Fruit fly (Drosophila melanogaster) whole organism, larva: ENCODE results near the gene CG12171.

ENCODE experiments used
- noc ChIP-seq: fragments of 200-800 bp; sonication (Bioruptor generic); optimal IDR thresholded peaks from 3 replicates; lab custom pipeline; 2019; ENCODE audit warnings: missing biosample characterization, mild to moderate bottlenecking, missing genetic modification characterization, moderate library complexity

The CG12171 gene

DNA sequence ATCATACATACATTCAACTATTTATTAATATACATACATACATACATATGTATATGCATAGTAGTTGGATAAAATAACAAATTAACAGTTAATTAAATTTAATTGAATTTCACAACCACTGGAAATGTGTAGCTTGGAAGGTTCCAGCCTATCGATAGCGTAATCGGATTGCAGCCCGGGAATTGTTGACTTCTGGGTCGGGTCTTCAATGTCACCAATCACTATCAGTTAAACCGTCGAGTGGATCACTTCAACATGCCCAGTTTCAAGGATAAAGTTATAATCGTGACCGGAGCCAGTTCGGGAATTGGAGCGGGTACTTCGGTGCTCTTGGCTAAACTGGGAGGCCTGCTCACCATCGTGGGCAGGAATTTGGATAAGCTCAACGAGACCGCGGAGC is at the start of gene CG12171:
CG12171 (plus strand) TSS at position 191 of the 400 bp plus-strand sequence.
- peak; percentile 18 for TF ChIP-seq noc (tag; lab: Kevin White, UChicago)

DNA sequence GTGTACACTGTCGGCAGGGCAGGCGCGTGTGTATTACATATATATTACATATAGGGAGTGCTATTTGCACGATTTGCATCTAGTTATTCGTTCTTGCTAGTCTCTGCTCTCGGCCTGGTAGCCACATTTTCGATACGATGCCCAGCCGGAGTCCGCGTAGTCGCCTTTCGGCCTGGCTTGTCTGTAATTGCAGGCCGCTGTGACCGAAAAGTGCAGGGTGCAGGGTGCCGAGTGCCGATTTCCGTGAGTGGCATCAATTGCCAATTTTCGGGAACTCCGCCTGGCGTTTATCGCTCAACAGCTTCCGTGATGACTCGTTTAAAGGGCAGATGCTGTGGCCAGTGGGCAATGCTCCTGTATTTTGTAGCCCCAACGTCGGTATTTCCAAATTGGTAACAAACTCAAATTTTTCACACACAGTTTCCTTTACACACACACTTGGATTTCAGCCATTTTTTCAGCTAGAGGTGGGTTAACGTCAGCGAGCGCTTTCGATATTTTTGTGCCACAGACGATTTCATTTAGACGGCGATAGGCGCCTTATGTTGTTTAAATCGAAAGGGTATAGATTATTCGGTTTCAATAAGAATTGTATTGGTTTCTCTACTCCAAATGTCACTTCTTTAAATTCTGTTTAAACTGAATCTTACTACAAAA is 45.4 kb upstream of the CG12171 start, which contains the start of gene CG2926:
CG2926 (minus strand) TSS at position 518 of the 657 bp plus-strand sequence.
- no peak for TF ChIP-seq noc (tag; lab: Kevin White, UChicago)

DNA sequence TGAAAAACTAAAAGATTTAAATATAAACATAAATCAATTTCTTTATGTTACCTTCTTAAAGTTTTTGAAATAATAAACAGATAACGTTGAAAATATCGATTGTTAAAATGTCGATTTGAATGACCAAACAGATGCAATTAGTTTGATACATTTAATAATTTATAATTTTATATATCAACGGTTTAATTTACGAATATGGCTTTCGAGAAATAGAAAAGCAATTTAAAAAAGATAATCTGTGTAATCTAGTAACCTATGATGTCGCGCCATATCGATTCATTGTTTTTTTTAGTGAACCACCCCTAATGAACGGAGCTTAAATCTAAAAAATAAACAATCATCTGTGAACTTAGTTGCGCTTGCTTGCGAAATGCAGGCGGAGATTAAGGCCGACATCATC is 44.9 kb upstream of the CG12171 start, which contains the start of gene PolZ2:
PolZ2 (plus strand) TSS at position 301 of the 400 bp plus-strand sequence.
- no peak for TF ChIP-seq noc (tag; lab: Kevin White, UChicago)

DNA sequence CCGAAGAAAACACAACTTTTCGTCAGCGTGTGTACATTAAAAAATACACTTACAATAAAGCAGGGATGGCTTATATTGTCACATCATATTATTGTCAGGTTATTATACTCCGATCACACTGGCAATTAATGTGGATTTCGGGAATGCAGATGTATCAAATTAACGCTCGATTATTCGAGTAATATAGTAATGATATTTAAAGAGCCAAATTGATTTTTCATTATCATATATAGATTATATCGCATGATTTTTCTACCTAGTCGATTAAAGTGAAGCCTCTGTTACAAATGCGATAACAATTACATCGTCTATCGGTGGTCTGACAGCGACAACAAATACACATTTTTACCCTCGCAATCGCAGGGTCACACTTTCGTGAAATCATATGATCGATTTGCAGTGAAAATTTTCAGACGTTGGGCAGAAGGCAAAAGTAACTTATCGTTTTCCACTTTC is 42.0 kb upstream of the CG12171 start, which contains the start of the genes noi and Vha26:
noi (minus strand) TSS at position 62 of the 456 bp plus-strand sequence.
Vha26 (plus strand) TSS at position 366 of the 456 bp plus-strand sequence.
- TF ChIP-seq noc (tag; lab: Kevin White, UChicago): no peak

DNA sequence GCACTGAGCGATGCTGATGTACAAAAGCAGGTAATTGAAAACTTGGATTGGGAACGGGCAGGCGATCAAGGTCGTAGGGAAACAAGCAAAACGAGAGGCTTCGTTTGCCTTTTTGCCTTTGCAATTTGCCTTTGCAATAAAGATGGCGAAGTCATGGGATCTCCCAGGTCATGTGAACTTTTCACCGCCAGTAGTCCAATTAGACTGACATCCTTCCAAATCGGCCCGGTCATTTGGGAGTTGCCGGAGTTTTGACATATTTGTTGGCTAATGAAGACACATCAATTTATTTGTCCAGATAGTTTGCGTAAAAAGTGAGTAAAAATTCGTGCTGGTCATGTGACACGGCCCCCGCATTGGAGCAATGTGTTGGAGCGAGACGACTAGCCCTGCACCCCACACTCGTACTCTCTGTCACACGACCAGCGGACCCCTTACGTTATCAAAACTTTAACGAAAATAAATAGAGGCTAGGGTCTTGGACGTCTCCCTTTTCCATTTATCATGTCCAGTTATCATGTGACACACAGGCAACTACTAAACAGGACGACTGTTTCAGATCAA is 41.3 kb upstream of the CG12171 start:
- no peak for TF ChIP-seq noc (tag; lab: Kevin White, UChicago)

DNA sequence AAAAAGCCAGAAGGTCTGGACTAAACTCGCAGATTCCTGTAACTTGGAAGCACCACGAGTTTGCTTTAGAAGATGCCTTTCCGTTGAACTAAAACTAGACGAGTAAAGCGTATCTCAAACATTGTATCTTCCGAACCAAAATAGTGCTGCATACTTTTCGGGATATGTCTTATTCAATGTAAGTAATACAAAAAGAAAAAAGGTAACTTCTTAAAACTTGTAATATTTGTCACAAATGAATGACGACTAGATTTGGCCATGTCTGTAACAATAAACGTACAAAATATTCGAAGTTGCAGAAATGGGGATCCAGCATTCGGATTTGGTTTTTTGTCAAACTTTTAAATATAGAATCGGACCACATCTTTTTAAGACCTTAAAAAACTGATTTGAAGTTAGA is 38.5 kb upstream of the CG12171 start:
- no peak for TF ChIP-seq noc (tag; lab: Kevin White, UChicago)

DNA sequence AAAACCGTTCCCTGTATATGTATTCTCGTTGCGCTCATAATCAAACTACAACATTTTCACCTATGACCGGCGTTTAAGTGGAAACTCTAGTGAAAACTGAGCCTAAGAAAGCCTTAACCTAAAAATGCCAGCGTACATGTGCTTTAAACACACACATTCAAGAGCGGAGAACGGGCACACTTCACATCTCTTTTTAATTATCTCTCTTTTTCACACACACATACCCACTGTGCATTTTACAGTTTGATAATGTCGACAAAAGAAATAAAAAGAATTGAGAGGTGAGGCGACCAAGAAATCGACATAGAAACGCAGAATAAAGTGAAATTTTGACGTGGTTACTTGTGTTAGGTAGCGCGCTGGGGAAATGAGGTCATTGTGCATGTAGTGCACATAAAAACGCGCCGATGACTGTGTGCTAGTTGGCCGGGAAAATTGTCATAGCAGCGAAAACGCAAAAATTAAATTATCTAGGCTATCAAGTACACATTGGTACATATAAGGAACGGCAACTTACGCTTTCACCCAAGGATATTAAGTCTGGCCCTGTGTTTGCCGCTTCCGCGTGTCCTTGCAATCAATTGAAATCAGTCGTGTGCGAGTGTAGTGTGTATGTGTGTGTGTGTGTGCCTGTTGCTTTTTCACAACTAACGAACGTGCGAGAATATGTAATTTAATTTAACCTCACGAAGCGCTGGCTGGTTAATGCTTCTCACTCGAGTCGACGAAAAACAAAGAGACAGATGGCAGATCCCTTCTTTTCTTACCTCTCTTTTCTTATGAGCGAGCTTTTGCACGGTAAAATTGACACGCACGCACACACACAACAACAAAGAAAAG is 33.7 kb upstream of the CG12171 start:
- TF ChIP-seq noc (tag; lab: Kevin White, UChicago): no peak

DNA sequence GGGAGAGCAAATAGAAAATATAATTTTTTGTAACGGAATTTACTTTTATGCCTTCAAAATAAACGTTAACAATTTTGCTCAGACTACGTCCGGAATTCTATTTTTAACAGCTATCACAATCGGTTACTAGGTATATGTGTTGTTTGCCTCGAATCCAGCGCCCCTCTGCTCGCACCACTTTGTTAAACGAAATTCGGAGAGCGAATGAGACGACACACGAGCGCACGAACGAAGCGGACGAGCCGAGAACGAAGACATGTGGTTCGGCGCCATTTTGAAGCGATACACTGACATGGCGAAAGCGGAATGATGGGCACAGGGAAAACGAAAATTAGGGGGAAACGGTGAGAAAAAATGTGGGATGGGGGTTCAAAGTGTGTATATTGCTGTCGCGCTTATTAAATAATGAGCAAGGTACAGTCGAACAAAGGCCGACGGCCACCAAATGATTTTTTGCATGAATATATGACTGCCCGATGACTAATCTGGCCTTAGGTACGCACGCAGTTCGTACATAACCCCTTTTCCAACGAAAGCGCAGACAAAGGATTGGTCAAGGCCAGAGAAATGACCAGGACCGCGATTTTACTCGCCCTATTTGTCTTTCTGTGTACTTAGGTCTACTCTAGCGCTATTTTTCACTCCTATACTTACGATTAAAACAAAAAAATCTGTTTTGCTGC is 32.9 kb upstream of the CG12171 start:
- TF ChIP-seq noc (tag; lab: Kevin White, UChicago): no peak

DNA sequence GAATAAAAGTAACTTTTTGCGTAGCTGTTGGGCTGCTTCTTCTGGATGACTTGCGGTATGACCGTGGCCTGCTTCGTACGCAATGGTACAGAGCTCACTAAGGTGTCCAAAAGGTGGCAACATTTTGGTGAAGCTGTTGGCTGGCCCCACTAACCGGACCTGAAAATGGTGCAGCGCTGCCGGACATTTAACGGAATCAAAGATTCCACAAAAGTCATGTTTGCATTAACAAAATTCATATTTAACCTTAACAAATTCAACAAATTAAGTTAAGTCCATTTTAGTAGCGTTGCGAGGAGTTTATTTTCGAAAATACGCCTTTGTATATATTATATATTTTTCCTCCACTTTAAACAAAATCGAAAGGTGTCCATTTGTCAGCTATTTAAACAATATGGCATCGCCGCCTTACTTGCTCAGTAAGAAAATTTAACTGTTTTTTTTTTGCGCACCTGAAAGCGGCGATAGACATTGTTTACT is 32.3 kb upstream of the CG12171 start, which contains the start of the genes kra and SecS:
kra (minus strand) TSS at position 93 of the 480 bp plus-strand sequence.
SecS (plus strand) TSS at position 390 of the 480 bp plus-strand sequence.
- TF ChIP-seq noc (tag; lab: Kevin White, UChicago): peak; percentile 55

DNA sequence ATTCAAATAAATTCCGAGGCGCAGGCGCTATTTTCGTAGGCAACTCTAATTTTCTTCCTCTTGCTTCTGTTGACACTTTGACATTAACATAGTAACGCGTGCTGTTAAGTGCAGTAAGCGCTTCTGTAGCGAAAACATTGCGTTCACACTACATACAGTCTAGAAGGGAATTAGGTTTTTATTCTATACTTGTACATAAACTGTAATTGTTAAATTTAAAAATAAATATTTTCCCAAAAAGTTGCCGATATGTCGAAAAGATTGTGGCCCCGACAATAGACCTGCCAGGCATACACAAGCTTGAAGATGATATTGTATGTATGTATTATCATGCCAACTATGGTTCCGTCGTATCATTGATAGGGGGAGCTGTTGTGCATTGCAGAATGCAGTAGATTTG is 26.9 kb upstream of the CG12171 start, which contains the start of gene asl:
asl (minus strand) TSS at position 67 of the 400 bp plus-strand sequence.
- no peak for TF ChIP-seq noc (tag; lab: Kevin White, UChicago)

DNA sequence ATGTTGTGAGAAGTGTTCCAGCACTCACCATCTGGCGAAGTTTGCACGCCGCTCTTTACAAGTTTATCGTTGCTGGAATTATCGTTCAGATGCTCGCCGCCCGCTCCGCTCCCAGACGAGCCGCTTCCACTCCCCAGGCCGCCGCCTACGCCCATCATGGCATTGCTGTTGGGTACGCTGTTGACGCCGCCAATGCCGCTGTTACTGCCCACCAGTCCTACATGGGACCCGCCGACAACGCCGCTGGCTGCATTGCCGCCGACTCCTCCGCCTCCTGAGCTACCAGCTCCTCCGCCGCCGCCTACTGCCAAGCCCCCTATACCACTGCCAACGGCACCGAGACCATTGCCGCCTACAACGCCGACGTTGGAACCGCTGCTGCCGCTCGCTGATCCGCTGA is 25.0 kb upstream of the CG12171 start:
- no peak for TF ChIP-seq noc (tag; lab: Kevin White, UChicago)

DNA sequence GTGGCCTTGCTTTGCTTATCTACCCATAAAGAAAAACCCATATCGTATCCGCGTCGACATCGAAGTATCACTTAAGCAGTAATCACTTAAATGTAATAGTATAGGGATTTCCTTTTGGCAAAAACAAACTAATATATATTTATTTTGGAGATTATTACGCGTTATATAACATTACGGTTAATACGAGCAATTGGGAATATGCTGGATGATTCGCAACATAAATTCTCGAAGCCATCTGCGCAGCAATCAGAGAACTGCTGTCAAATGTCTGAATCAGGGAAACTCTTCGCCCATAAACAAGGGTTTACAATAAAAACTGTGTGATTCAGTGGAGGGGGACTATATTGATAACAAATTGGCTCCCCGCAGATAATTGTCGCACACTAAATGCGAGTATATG is 22.8 kb upstream of the CG12171 start:
- no peak for TF ChIP-seq noc (tag; lab: Kevin White, UChicago)

DNA sequence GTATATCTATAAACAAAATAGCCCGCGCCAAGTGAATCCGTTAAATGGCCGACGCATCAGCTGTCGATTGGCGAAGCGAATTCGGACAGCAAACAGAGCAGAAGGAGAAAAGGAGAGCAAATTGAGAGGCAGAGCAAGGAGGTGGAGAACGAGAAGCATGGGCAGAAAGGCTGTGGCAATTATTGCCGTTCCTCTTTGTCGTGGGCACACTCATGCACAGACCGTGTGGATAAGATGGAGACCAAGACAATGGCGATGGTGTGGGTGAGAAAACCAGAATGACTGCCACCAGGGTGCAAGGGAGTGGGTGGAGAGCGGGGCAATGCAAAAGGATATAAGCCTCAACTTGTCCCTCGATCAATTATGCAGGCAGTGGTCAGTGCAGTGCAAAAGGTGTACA is 22.3 kb upstream of the CG12171 start:
- no peak for TF ChIP-seq noc (tag; lab: Kevin White, UChicago)

DNA sequence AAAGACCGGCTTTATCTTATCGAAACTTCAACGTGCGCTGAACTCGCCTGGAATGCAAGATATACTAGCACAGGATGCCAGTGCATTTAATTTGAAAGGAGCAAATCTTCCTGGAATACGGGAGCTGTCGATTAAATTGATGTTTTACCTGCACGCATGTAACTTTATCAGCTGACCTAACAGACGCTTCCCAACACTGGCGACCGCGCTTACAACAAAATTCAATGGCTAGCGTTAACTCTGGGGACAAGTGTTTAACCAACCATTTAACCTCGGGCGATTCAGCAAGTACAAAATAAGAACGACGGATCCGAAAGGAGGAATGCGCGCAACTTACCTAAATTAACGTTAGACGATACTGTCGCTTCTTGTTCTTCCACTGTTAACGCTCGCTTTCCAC is 21.7 kb upstream of the CG12171 start:
- no peak for TF ChIP-seq noc (tag; lab: Kevin White, UChicago)
